Fruit fly (Drosophila melanogaster) whole organism, embryonic: ENCODE results near the gene Sp1.

Source experiments
- Ada2b ChIP-seq: fragments of 200-800 bp; sonication (Bioruptor generic); IDR thresholded peaks from 2 replicates; pipeline ENCODE4 v1.3.6; 2022; ENCODE audit warnings: missing biosample characterization, missing genetic modification characterization
- BEAF-32 ChIP-seq: fragments of 200-800 bp; sonication (Bioruptor generic); optimal IDR thresholded peaks from 3 replicates; lab custom pipeline; 2017; ENCODE audit warnings: missing biosample characterization, missing genetic modification characterization, mild to moderate bottlenecking, moderate library complexity, missing genetic modification reagents
- C15 ChIP-seq: fragments of 200-800 bp; sonication (Bioruptor generic); IDR thresholded peaks from 3 replicates; pipeline ENCODE4 v1.3.6; 2022; ENCODE audit warnings: missing biosample characterization, missing genetic modification characterization
- CG11093 ChIP-seq: fragments of 200-800 bp; sonication (Bioruptor generic); IDR thresholded peaks from 3 replicates; pipeline ENCODE4 v1.3.6; 2022; ENCODE audit warnings: missing biosample characterization, missing genetic modification characterization
- CG11247 ChIP-seq: fragments of 200-800 bp; sonication (Bioruptor generic); IDR thresholded peaks from 2 replicates; pipeline ENCODE4 v1.3.6; 2022; ENCODE audit warnings: missing biosample characterization, missing genetic modification characterization
- CG12219 ChIP-seq: fragments of 200-800 bp; sonication (Bioruptor generic); optimal IDR thresholded peaks from 3 replicates; lab custom pipeline; 2018; ENCODE audit warnings: missing biosample characterization, mild to moderate bottlenecking, missing genetic modification characterization
- CG12299 ChIP-seq: fragments of 200-800 bp; sonication (Bioruptor generic); optimal IDR thresholded peaks from 2 replicates; lab custom pipeline; 2018; ENCODE audit warnings: missing biosample characterization, mild to moderate bottlenecking, missing genetic modification characterization
- CG13123 ChIP-seq: fragments of 200-800 bp; sonication (Bioruptor generic); optimal IDR thresholded peaks from 2 replicates; lab custom pipeline; 2016; ENCODE audit warnings: missing biosample characterization, missing genetic modification characterization
- CG13424 ChIP-seq: fragments of 200-800 bp; sonication (Bioruptor generic); optimal IDR thresholded peaks from 2 replicates; lab custom pipeline; 2019; ENCODE audit warnings: missing biosample characterization, mild to moderate bottlenecking, missing genetic modification characterization, moderate library complexity
- CG18262 ChIP-seq: fragments of 200-800 bp; optimal IDR thresholded peaks from 3 replicates; lab custom pipeline; 2019; ENCODE audit warnings: missing biosample characterization, mild to moderate bottlenecking, missing genetic modification characterization, moderate library complexity
- CG3407 ChIP-seq: fragments of 200-800 bp; sonication (Bioruptor generic); optimal IDR thresholded peaks from 2 replicates; lab custom pipeline; 2018; ENCODE audit warnings: missing biosample characterization, mild to moderate bottlenecking, missing genetic modification characterization
- CG4360 ChIP-seq: fragments of 200-800 bp; sonication (Bioruptor generic); IDR thresholded peaks from 2 replicates; pipeline ENCODE4 v1.3.6; 2022; ENCODE audit warnings: missing biosample characterization, missing genetic modification characterization
- CG4617 ChIP-seq: fragments of 200-800 bp; sonication (Bioruptor generic); optimal IDR thresholded peaks from 3 replicates; lab custom pipeline; 2016; ENCODE audit warnings: missing biosample characterization, missing genetic modification characterization, borderline replicate concordance
- CG6654 ChIP-seq: fragments of 200-800 bp; sonication (Bioruptor generic); optimal IDR thresholded peaks from 2 replicates; lab custom pipeline; 2017; ENCODE audit warnings: missing biosample characterization, mild to moderate bottlenecking, missing genetic modification characterization
- CG7745 ChIP-seq: fragments of 200-800 bp; sonication (Bioruptor generic); optimal IDR thresholded peaks from 2 replicates; lab custom pipeline; 2018; ENCODE audit warnings: missing biosample characterization, mild to moderate bottlenecking, missing genetic modification characterization, moderate library complexity
- CG8478 ChIP-seq: fragments of >200 bp; optimal IDR thresholded peaks from 2 replicates; lab custom pipeline; 2018
- CG9727 ChIP-seq: fragments of 200-800 bp; sonication (Bioruptor generic); optimal IDR thresholded peaks from 3 replicates; lab custom pipeline; 2017; ENCODE audit warnings: missing biosample characterization, mild to moderate bottlenecking, missing genetic modification characterization
- CG9817 ChIP-seq: fragments of 200-800 bp; sonication (Bioruptor generic); optimal IDR thresholded peaks from 2 replicates; lab custom pipeline; 2018; ENCODE audit warnings: missing biosample characterization, mild to moderate bottlenecking, missing genetic modification characterization, moderate library complexity
- CoRest ChIP-seq: fragments of 200-800 bp; sonication (Bioruptor generic); optimal IDR thresholded peaks from 3 replicates; lab custom pipeline; 2018; ENCODE audit warnings: missing biosample characterization, mild to moderate bottlenecking, missing genetic modification characterization, moderate library complexity
- D ChIP-seq, 2 experiments: fragments of 200-800 bp in 1 of 2; fragments of >200 bp in 1 of 2; sonication (Bioruptor generic) in 1 of 2; optimal IDR thresholded peaks; 2 replicates in 1 of 2; 3 replicates in 1 of 2; lab custom pipeline; 2017; ENCODE audit warnings: mild to moderate bottlenecking in 1 of 2, missing biosample characterization in 1 of 2, missing genetic modification characterization in 1 of 2, missing genetic modification reagents in 1 of 2
- D19B ChIP-seq: fragments of 200-800 bp; sonication (Bioruptor generic); optimal IDR thresholded peaks from 2 replicates; lab custom pipeline; 2017; ENCODE audit warnings: missing biosample characterization, mild to moderate bottlenecking, missing genetic modification characterization
- Dref ChIP-seq: fragments of 200-800 bp; sonication (Bioruptor generic); IDR thresholded peaks from 2 replicates; pipeline ENCODE4 v1.3.6; 2022; ENCODE audit warnings: missing biosample characterization, missing genetic modification characterization
- Fer2 ChIP-seq: fragments of 200-800 bp; sonication (Bioruptor generic); optimal IDR thresholded peaks from 2 replicates; lab custom pipeline; 2018; ENCODE audit warnings: missing biosample characterization, mild to moderate bottlenecking, missing genetic modification characterization, moderate library complexity
- Gug ChIP-seq: fragments of 200-800 bp; sonication (Bioruptor generic); IDR thresholded peaks from 4 replicates; pipeline ENCODE4 v1.3.6; 2022; ENCODE audit warnings: missing biosample characterization, missing genetic modification characterization
- HmgD ChIP-seq: fragments of 200-800 bp; sonication (Bioruptor generic); optimal IDR thresholded peaks from 3 replicates; lab custom pipeline; 2016; ENCODE audit warnings: missing biosample characterization, missing genetic modification characterization
- Hr78 ChIP-seq, 2 experiments: fragments of 200-800 bp in 1 of 2; fragments of >200 bp in 1 of 2; sonication (Bioruptor generic) in 1 of 2; optimal IDR thresholded peaks; 2 replicates each; lab custom pipeline; 2017 to 2019; ENCODE audit warnings: missing biosample characterization in 2 of 2, missing genetic modification characterization in 2 of 2, mild to moderate bottlenecking in 1 of 2, moderate library complexity in 1 of 2
- Med ChIP-seq: fragments of 200-800 bp; sonication (Bioruptor generic); peaks from one replicate; lab custom pipeline; 2016; ENCODE audit warnings: missing biosample characterization, missing genetic modification characterization, mild to moderate bottlenecking, inconsistent platforms, moderate library complexity
- Vsx1 ChIP-seq: fragments of 200-800 bp; sonication (Bioruptor generic); optimal IDR thresholded peaks from 2 replicates; lab custom pipeline; 2017; ENCODE audit warnings: missing biosample characterization, mild to moderate bottlenecking, missing genetic modification characterization, missing genetic modification reagents
- Xrp1 ChIP-seq: fragments of 200-800 bp; sonication (Bioruptor generic); IDR thresholded peaks from 2 replicates; pipeline ENCODE4 v1.3.6; 2022; ENCODE audit warnings: missing biosample characterization, missing genetic modification characterization
- ap ChIP-seq: fragments of 200-800 bp; sonication (Bioruptor generic); IDR thresholded peaks from 2 replicates; pipeline ENCODE4 v1.3.6; 2022; ENCODE audit warnings: missing biosample characterization, missing genetic modification characterization
- bsh ChIP-seq, 2 experiments: fragments of 200-800 bp; sonication (Bioruptor generic); optimal IDR thresholded peaks; 2 replicates each; lab custom pipeline; 2017 to 2018; ENCODE audit warnings: mild to moderate bottlenecking in 2 of 2, missing biosample characterization in 2 of 2, missing genetic modification characterization in 2 of 2, moderate library complexity in 1 of 2
- caup ChIP-seq: fragments of 200-800 bp; sonication (Bioruptor generic); optimal IDR thresholded peaks from 3 replicates; lab custom pipeline; 2017; ENCODE audit warnings: missing biosample characterization, mild to moderate bottlenecking, missing genetic modification characterization, moderate library complexity; ENCODE audit not compliant: severe bottlenecking
- ci ChIP-seq: fragments of 200-800 bp; sonication (Bioruptor generic); IDR thresholded peaks from 3 replicates; pipeline ENCODE4 v1.3.6; 2022; ENCODE audit warnings: missing biosample characterization, missing genetic modification characterization
- cwo ChIP-seq: fragments of 200-800 bp; sonication (Bioruptor generic); optimal IDR thresholded peaks from 3 replicates; lab custom pipeline; 2017; ENCODE audit warnings: missing biosample characterization, missing genetic modification characterization, mild to moderate bottlenecking, moderate library complexity, missing genetic modification reagents
- dmrt11E ChIP-seq: fragments of 200-800 bp; sonication (Bioruptor generic); optimal IDR thresholded peaks from 3 replicates; lab custom pipeline; 2018; ENCODE audit warnings: missing biosample characterization, mild to moderate bottlenecking, missing genetic modification characterization, moderate library complexity
- dysf ChIP-seq: fragments of 200-800 bp; sonication (Bioruptor generic); IDR thresholded peaks from 3 replicates; pipeline ENCODE4 v1.3.6; 2022; ENCODE audit warnings: missing biosample characterization, missing genetic modification characterization
- fd96Cb ChIP-seq: fragments of 200-800 bp; sonication (Bioruptor generic); optimal IDR thresholded peaks from 2 replicates; lab custom pipeline; 2018; ENCODE audit warnings: missing biosample characterization, mild to moderate bottlenecking, missing genetic modification characterization, moderate library complexity
- kni ChIP-seq: fragments of 200-800 bp; sonication (Bioruptor generic); optimal IDR thresholded peaks from 3 replicates; lab custom pipeline; 2017; ENCODE audit warnings: mild to moderate bottlenecking, missing biosample characterization, missing genetic modification reagents, missing genetic modification characterization
- luna ChIP-seq: fragments of 200-800 bp; sonication (Bioruptor generic); optimal IDR thresholded peaks from 2 replicates; lab custom pipeline; 2016; ENCODE audit warnings: missing biosample characterization, missing genetic modification characterization
- oc ChIP-seq: fragments of 200-800 bp; sonication (Bioruptor generic); optimal IDR thresholded peaks from 2 replicates; lab custom pipeline; 2018; ENCODE audit warnings: missing biosample characterization, mild to moderate bottlenecking, missing genetic modification characterization, moderate library complexity
- odd ChIP-seq: fragments of 200-800 bp; sonication (Bioruptor generic); optimal IDR thresholded peaks from 2 replicates; lab custom pipeline; 2017; ENCODE audit warnings: missing biosample characterization, mild to moderate bottlenecking, missing genetic modification characterization
- phol ChIP-seq: fragments of 200-800 bp; sonication (Bioruptor generic); optimal IDR thresholded peaks from 3 replicates; lab custom pipeline; 2018; ENCODE audit warnings: missing biosample characterization, mild to moderate bottlenecking, missing genetic modification characterization, moderate library complexity
- prd ChIP-seq, 3 experiments: fragments of >200 bp in 2 of 3; fragments of 200-800 bp in 1 of 3; sonication (Bioruptor generic) in 1 of 3; optimal IDR thresholded peaks in 2 of 3; IDR thresholded peaks in 1 of 3; 2 replicates in 2 of 3; 3 replicates in 1 of 3; pipeline versions ENCODE4 v1.3.6 to Lab custom; 2017 to 2022; ENCODE audit warnings: missing biosample characterization in 1 of 3, missing genetic modification characterization in 1 of 3
- sc ChIP-seq, 3 experiments: fragments of >200 bp in 2 of 3; fragments of 200-800 bp in 1 of 3; sonication (Bioruptor generic) in 1 of 3; optimal IDR thresholded peaks; 2 replicates in 2 of 3; 3 replicates in 1 of 3; lab custom pipeline; 2017; ENCODE audit warnings: mild to moderate bottlenecking in 1 of 3, missing biosample characterization in 1 of 3, missing genetic modification characterization in 1 of 3, missing genetic modification reagents in 1 of 3
- shn ChIP-seq: fragments of 200-800 bp; sonication (Bioruptor generic); optimal IDR thresholded peaks from 3 replicates; lab custom pipeline; 2016; ENCODE audit warnings: missing biosample characterization, missing genetic modification characterization
- sim ChIP-seq: fragments of 200-800 bp; sonication (Bioruptor generic); IDR thresholded peaks from 2 replicates; pipeline ENCODE4 v1.3.6; 2022; ENCODE audit warnings: missing biosample characterization, missing genetic modification characterization
- sisA ChIP-seq: fragments of 200-800 bp; sonication (Bioruptor generic); IDR thresholded peaks from 2 replicates; pipeline ENCODE4 v1.3.6; 2022; ENCODE audit warnings: missing biosample characterization, missing genetic modification characterization
- usp ChIP-seq: fragments of >200 bp; optimal IDR thresholded peaks from 2 replicates; lab custom pipeline; 2017; ENCODE audit warnings: missing biosample characterization, missing genetic modification characterization
- wdn ChIP-seq: fragments of 200-800 bp; sonication (Bioruptor generic); IDR thresholded peaks from 2 replicates; pipeline ENCODE4 v1.3.6; 2022; ENCODE audit warnings: missing biosample characterization, missing genetic modification characterization

Sp1 gene

dm6 chrX:9787363-9787762 lies 57.9 kb downstream of the Sp1 start (continued):
- TF ChIP-seq CG13424 (tag; lab: Kevin White, UChicago), result peak; percentile 30
- peak; percentile 59 for TF ChIP-seq Med
- no peak for TF ChIP-seq HmgD
- TF ChIP-seq D19B (GFP tag; lab: Kevin White, UChicago), result no peak
- peak; percentile 40 for TF ChIP-seq phol (tag; lab: Kevin White, UChicago)
- TF ChIP-seq sisA (GFP tag; lab: Robert Waterston, UW), result peak; percentile 15; the same call in 1 of the 2 replicates
- TF ChIP-seq sim, result no peak
- TF ChIP-seq dmrt11E (tag; lab: Kevin White, UChicago), result peak; percentile 1
- TF ChIP-seq CG9817, result no peak
- TF ChIP-seq CG13123 (GFP tag; lab: Kevin White, UChicago), result no peak
- TF ChIP-seq C15, result no peak
- no peak for TF ChIP-seq CG3407 (GFP tag; lab: Kevin White, UChicago)
- TF ChIP-seq Ada2b (GFP tag; lab: Robert Waterston, UW), result no peak; the same call in 1 of the 2 replicates
- no peak for TF ChIP-seq BEAF-32 (GFP tag; lab: Kevin White, UChicago)
- no peak for TF ChIP-seq kni (GFP tag; lab: Kevin White, UChicago)
- peak; percentile 19 for TF ChIP-seq CoRest (tag; lab: Kevin White, UChicago)
- TF ChIP-seq CG4617 (GFP tag; lab: Kevin White, UChicago), result no peak
- TF ChIP-seq CG6654 (GFP tag; lab: Kevin White, UChicago), result no peak
- no peak for TF ChIP-seq CG9727
- TF ChIP-seq Vsx1 (GFP tag; lab: Kevin White, UChicago), result no peak
- TF ChIP-seq usp (GFP tag; lab: Kevin White, UChicago), result no peak
- TF ChIP-seq Hr78 (GFP tag; optimal IDR thresholded peaks at IDR 0.05; lab: Kevin White, UChicago), result no peak
- TF ChIP-seq ci, result 0 out of 3 replicates have a peak, but pooled peaks have one; percentile 26
- no peak for TF ChIP-seq ap (GFP tag; lab: Robert Waterston, UW)
- TF ChIP-seq prd (optimal IDR thresholded peaks at IDR 0.05; lab: Kevin White, UChicago), result no peak
- peak; percentile 41; the same call in 2 of the 3 replicates for TF ChIP-seq prd (GFP tag; IDR thresholded peaks at IDR 0.05; lab: Robert Waterston, UW)
- TF ChIP-seq CG4360 (GFP tag; lab: Robert Waterston, UW), result no peak
- no peak for TF ChIP-seq Fer2 (tag; lab: Kevin White, UChicago)
- no peak for TF ChIP-seq caup
- TF ChIP-seq D (optimal IDR thresholded peaks at IDR 0.05; lab: Kevin White, UChicago), result no peak
- peak; percentile 2 for TF ChIP-seq D (GFP tag; optimal IDR thresholded peaks at IDR 0.05; lab: Kevin White, UChicago)
- no peak for TF ChIP-seq oc
- no peak for TF ChIP-seq CG11093 (GFP tag; lab: Robert Waterston, UW)
- no peak for TF ChIP-seq luna
- TF ChIP-seq CG12219 (GFP tag; lab: Kevin White, UChicago), result no peak
- no peak for TF ChIP-seq shn
- no peak for TF ChIP-seq CG12299 (tag; lab: Kevin White, UChicago)
- TF ChIP-seq sc (optimal IDR thresholded peaks at IDR 0.05; lab: Kevin White, UChicago), result no peak
- TF ChIP-seq sc (GFP tag; optimal IDR thresholded peaks at IDR 0.05; lab: Kevin White, UChicago), result no peak
- TF ChIP-seq Dref (GFP tag; lab: Robert Waterston, UW), result no peak
- TF ChIP-seq wdn (GFP tag; lab: Robert Waterston, UW), result no peak
- TF ChIP-seq Gug (GFP tag; lab: Robert Waterston, UW), result 0 out of 4 replicates have a peak, but pooled peaks have one; percentile 3
- no peak for TF ChIP-seq CG7745
- TF ChIP-seq CG11247 (GFP tag; lab: Robert Waterston, UW), result no peak
- TF ChIP-seq fd96Cb, result peak; percentile 21
- TF ChIP-seq Xrp1, result peak; percentile 44; the same call in 1 of the 2 replicates
- peak; percentile 6 for TF ChIP-seq CG18262 (tag; lab: Kevin White, UChicago)
- TF ChIP-seq bsh (GFP tag; optimal IDR thresholded peaks at IDR 0.05; lab: Kevin White, UChicago), result peak in 1 of 2 experiments; percentile 54
- TF ChIP-seq CG8478 (lab: Kevin White, UChicago), result no peak
- no peak for TF ChIP-seq dysf (GFP tag; lab: Robert Waterston, UW)
- no peak for TF ChIP-seq cwo (GFP tag; lab: Kevin White, UChicago)
- no peak for TF ChIP-seq odd (GFP tag; lab: Kevin White, UChicago)
